Worm (Caenorhabditis elegans): ENCODE results near the gene pap-3.

Gene pap-3

ce11 chrII:11782493-11782892 lies 33.9 kb downstream of the pap-3 start, which contains the start of gene F43G6.16:
TSS of gene F43G6.16 (minus strand) at chrII:11782633.
- TF ChIP-seq ceh-22 (tag; optimal IDR thresholded peaks at IDR 0.05) = no peak
- peak; percentile 85 for TF ChIP-seq pax-1 (tag; optimal IDR thresholded peaks at IDR 0.05)

ce11 chrII:11777893-11778480 lies 38.4 kb downstream of the pap-3 start, which contains the start of the genes patr-1 and dna-2:
TSS of gene patr-1 (minus strand) at chrII:11777943.
TSS of gene dna-2 (plus strand) at chrII:11778430.
- TF ChIP-seq ceh-31 (tag; optimal IDR thresholded peaks at IDR 0.05) = peak; percentile 15
- peak; percentile 29 for TF ChIP-seq hlh-30 (tag; optimal IDR thresholded peaks at IDR 0.05; ENCODE audit: insufficient read depth)
- TF ChIP-seq fkh-10 (GFP tag; optimal IDR thresholded peaks at IDR 0.05) = no peak
- peak; percentile 61 for TF ChIP-seq nfya-1 (tag; optimal IDR thresholded peaks at IDR 0.05)
- TF ChIP-seq tbx-2 (tag; optimal IDR thresholded peaks at IDR 0.05) = peak; percentile 3

ce11 chrII:11774218-11774617 lies 42.2 kb downstream of the pap-3 start, which contains the start of gene F44E5.1:
TSS of gene F44E5.1 (minus strand) at chrII:11774559.
- no peak for TF ChIP-seq ceh-48 (tag; optimal IDR thresholded peaks at IDR 0.05)
- no peak for TF ChIP-seq unc-86 (tag; optimal IDR thresholded peaks at IDR 0.05)
- TF ChIP-seq zip-5 (tag; optimal IDR thresholded peaks at IDR 0.05) = no peak
- no peak for TF ChIP-seq npax-4 (tag; optimal IDR thresholded peaks at IDR 0.05)
- TF ChIP-seq ceh-6 (GFP tag; optimal IDR thresholded peaks at IDR 0.05) = no peak
- no peak for TF ChIP-seq syd-9 (tag; optimal IDR thresholded peaks at IDR 0.05)

ce11 chrII:11772364-11772763 lies 44.0 kb downstream of the pap-3 start, which contains the start of gene F44E5.15:
TSS of gene F44E5.15 (plus strand) at chrII:11772664.
- TF ChIP-seq odd-2 (tag; optimal IDR thresholded peaks at IDR 0.05) (no peak), lim-6 (tag; optimal IDR thresholded peaks at IDR 0.05) (no peak), pag-3 (tag; optimal IDR thresholded peaks at IDR 0.05; ENCODE audit: borderline replicate concordance) (no peak), F13H6.1 (tag; optimal IDR thresholded peaks at IDR 0.05) (no peak), ceh-22 (tag; optimal IDR thresholded peaks at IDR 0.05) (no peak), hlh-8 (tag; optimal IDR thresholded peaks at IDR 0.05) (no peak), ceh-2 (tag; optimal IDR thresholded peaks at IDR 0.05) (no peak), C08G9.2 (tag; optimal IDR thresholded peaks at IDR 0.05) (no peak), ets-4 (tag; optimal IDR thresholded peaks at IDR 0.05) (no peak), npax-4 (tag; optimal IDR thresholded peaks at IDR 0.05) (no peak), zip-5 (tag; optimal IDR thresholded peaks at IDR 0.05) (no peak), fkh-6 (tag; optimal IDR thresholded peaks at IDR 0.05) (no peak), ceh-30 (tag; optimal IDR thresholded peaks at IDR 0.05) (no peak), elt-2 (tag; optimal IDR thresholded peaks at IDR 0.05) (no peak)

ce11 chrII:11766472-11766871 lies 49.9 kb downstream of the pap-3 start, which contains the start of gene F44E5.2:
TSS of gene F44E5.2 (plus strand) at chrII:11766772.
- TF ChIP-seq pag-3 (tag; optimal IDR thresholded peaks at IDR 0.05; ENCODE audit: borderline replicate concordance) (no peak), che-1 (tag; optimal IDR thresholded peaks at IDR 0.05) (no peak), unc-55 (GFP tag; optimal IDR thresholded peaks at IDR 0.05) (no peak), pax-1 (tag; optimal IDR thresholded peaks at IDR 0.05) (no peak), hlh-8 (tag; optimal IDR thresholded peaks at IDR 0.05) (no peak), ceh-48 (tag; optimal IDR thresholded peaks at IDR 0.05) (no peak)

- TF ChIP-seq elt-4 (tag; optimal IDR thresholded peaks at IDR 0.05) (no peak), sdc-2 (tag; optimal IDR thresholded peaks at IDR 0.05) (no peak), F13H6.1 (tag; optimal IDR thresholded peaks at IDR 0.05) (no peak), eyg-1 (tag; optimal IDR thresholded peaks at IDR 0.05) (no peak), Y22D7AL.16 (tag; optimal IDR thresholded peaks at IDR 0.05) (no peak), unc-86 (tag; optimal IDR thresholded peaks at IDR 0.05) (no peak), zip-5 (tag; optimal IDR thresholded peaks at IDR 0.05) (no peak), unc-42 (tag; optimal IDR thresholded peaks at IDR 0.05) (no peak), madf-2 (tag; optimal IDR thresholded peaks at IDR 0.05) (no peak), che-1 (tag; optimal IDR thresholded peaks at IDR 0.05) (no peak), ama-1 (optimal IDR thresholded peaks at IDR 0.05) (no peak), mec-3 (tag; optimal IDR thresholded peaks at IDR 0.05; ENCODE audit: borderline replicate concordance) (no peak), ttx-3 (tag; optimal IDR thresholded peaks at IDR 0.05) (no peak), nfya-1 (tag; optimal IDR thresholded peaks at IDR 0.05) (no peak), pha-2 (tag; optimal IDR thresholded peaks at IDR 0.05) (no peak), K02D7.2 (tag; optimal IDR thresholded peaks at IDR 0.05) (no peak), ceh-34 (tag; optimal IDR thresholded peaks at IDR 0.05) (no peak), ceh-6 (GFP tag; optimal IDR thresholded peaks at IDR 0.05) (no peak), unc-3 (GFP tag; conservative IDR thresholded peaks at IDR 0.05) (no peak), unc-3 (tag; optimal IDR thresholded peaks at IDR 0.05) (no peak), pax-1 (tag; optimal IDR thresholded peaks at IDR 0.05) (no peak)
Measured at ce11 chrII:11765506-11766152, 50.7 kb downstream of the pap-3 start.

Data from whole organism, late embryonic.